Fruit fly (Drosophila melanogaster) whole organism, prepupa: ENCODE results near the gene yata.

Source experiments
- Blimp-1 ChIP-seq: fragments of 200-800 bp; sonication (Bioruptor generic); optimal IDR thresholded peaks from 3 replicates; lab custom pipeline; 2017; ENCODE audit warnings: missing biosample characterization, missing genetic modification characterization, mild to moderate bottlenecking, moderate library complexity, missing genetic modification reagents
- CG11294 ChIP-seq: fragments of 200-800 bp; sonication (Bioruptor generic); IDR thresholded peaks from 2 replicates; pipeline ENCODE4 v1.3.6; 2022; ENCODE audit warnings: missing biosample characterization, missing genetic modification characterization
- CG15336 ChIP-seq: fragments of 200-800 bp; sonication (Bioruptor generic); IDR thresholded peaks from 2 replicates; pipeline ENCODE4 v1.3.6; 2022; ENCODE audit warnings: missing biosample characterization, missing genetic modification characterization
- CG1621 ChIP-seq: fragments of 200-800 bp; sonication (Bioruptor generic); optimal IDR thresholded peaks from 3 replicates; lab custom pipeline; 2018; ENCODE audit warnings: missing biosample characterization, mild to moderate bottlenecking, missing genetic modification characterization
- CG3032 ChIP-seq: fragments of 200-800 bp; optimal IDR thresholded peaks from 2 replicates; lab custom pipeline; 2019; ENCODE audit warnings: missing biosample characterization, mild to moderate bottlenecking, missing genetic modification characterization, moderate library complexity
- CG31627 ChIP-seq: fragments of 200-800 bp; sonication (Bioruptor generic); optimal IDR thresholded peaks from 3 replicates; lab custom pipeline; 2016; ENCODE audit warnings: missing biosample characterization, missing genetic modification characterization
- CG34406 ChIP-seq: fragments of 200-800 bp; sonication (Bioruptor generic); optimal IDR thresholded peaks from 3 replicates; lab custom pipeline; 2016; ENCODE audit warnings: missing biosample characterization, missing genetic modification characterization
- CG3919 ChIP-seq: fragments of 200-800 bp; sonication (Bioruptor generic); optimal IDR thresholded peaks from 3 replicates; lab custom pipeline; 2016; ENCODE audit warnings: missing biosample characterization, missing genetic modification characterization
- CG6163 ChIP-seq: fragments of 200-800 bp; sonication (Bioruptor generic); IDR thresholded peaks from 3 replicates; pipeline ENCODE4 v1.3.6; 2022; ENCODE audit warnings: missing biosample characterization, missing genetic modification characterization
- CG6808 ChIP-seq: fragments of 200-800 bp; sonication (Bioruptor generic); optimal IDR thresholded peaks from 3 replicates; lab custom pipeline; 2017; ENCODE audit warnings: missing biosample characterization, missing genetic modification characterization, mild to moderate bottlenecking, moderate library complexity, missing genetic modification reagents
- CG6854 ChIP-seq: fragments of 200-800 bp; sonication (Bioruptor generic); optimal IDR thresholded peaks from 2 replicates; lab custom pipeline; 2017; ENCODE audit warnings: missing biosample characterization, mild to moderate bottlenecking, missing genetic modification characterization
- CG7368 ChIP-seq: fragments of 200-800 bp; sonication (Bioruptor generic); optimal IDR thresholded peaks from 3 replicates; lab custom pipeline; 2016; ENCODE audit warnings: missing biosample characterization, missing genetic modification characterization
- CG8119 ChIP-seq: fragments of 200-800 bp; sonication (Bioruptor generic); IDR thresholded peaks from 3 replicates; pipeline ENCODE4 v1.3.6; 2022; ENCODE audit warnings: missing biosample characterization, missing genetic modification characterization
- CG8632 ChIP-seq: fragments of 200-800 bp; sonication (Bioruptor generic); optimal IDR thresholded peaks from 3 replicates; lab custom pipeline; 2016; ENCODE audit warnings: missing biosample characterization, missing genetic modification characterization
- Eip75B ChIP-seq: fragments of 200-800 bp; sonication (Bioruptor generic); optimal IDR thresholded peaks from 3 replicates; lab custom pipeline; 2016; ENCODE audit warnings: missing biosample characterization, missing genetic modification characterization
- Eip78C ChIP-seq: fragments of 200-800 bp; sonication (Bioruptor generic); peaks from one replicate; lab custom pipeline; 2016; ENCODE audit warnings: missing biosample characterization, missing genetic modification characterization
- Ets21C ChIP-seq: fragments of 200-800 bp; sonication (Bioruptor generic); optimal IDR thresholded peaks from 3 replicates; lab custom pipeline; 2016; ENCODE audit warnings: missing biosample characterization, missing genetic modification characterization
- Hr39 ChIP-seq: fragments of 200-800 bp; sonication (Bioruptor generic); optimal IDR thresholded peaks from 2 replicates; lab custom pipeline; 2016; ENCODE audit warnings: missing biosample characterization, missing genetic modification characterization
- Hr4 ChIP-seq: fragments of 200-800 bp; sonication (Bioruptor generic); optimal IDR thresholded peaks from 3 replicates; lab custom pipeline; 2016; ENCODE audit warnings: missing biosample characterization, missing genetic modification characterization
- Lpt ChIP-seq: fragments of 200-800 bp; sonication (Bioruptor generic); optimal IDR thresholded peaks from 3 replicates; lab custom pipeline; 2016; ENCODE audit warnings: missing biosample characterization, missing genetic modification characterization
- Met ChIP-seq: fragments of 200-800 bp; sonication (Bioruptor generic); optimal IDR thresholded peaks from 3 replicates; lab custom pipeline; 2016; ENCODE audit warnings: missing biosample characterization, missing genetic modification characterization
- OdsH ChIP-seq: fragments of 200-800 bp; sonication (Bioruptor generic); optimal IDR thresholded peaks from 3 replicates; lab custom pipeline; 2016; ENCODE audit warnings: missing biosample characterization, missing genetic modification characterization
- Smox ChIP-seq: fragments of 200-800 bp; sonication (Bioruptor generic); optimal IDR thresholded peaks from 3 replicates; lab custom pipeline; 2016; ENCODE audit warnings: missing biosample characterization, missing genetic modification characterization
- Sox102F ChIP-seq: fragments of 200-800 bp; sonication (Bioruptor generic); optimal IDR thresholded peaks from 2 replicates; lab custom pipeline; 2016; ENCODE audit warnings: missing biosample characterization, mild to moderate bottlenecking, missing genetic modification characterization
- Sox15 ChIP-seq: fragments of 200-800 bp; sonication (Bioruptor generic); optimal IDR thresholded peaks from 3 replicates; lab custom pipeline; 2016; ENCODE audit warnings: missing biosample characterization, missing genetic modification characterization
- acj6 ChIP-seq: fragments of 200-800 bp; sonication (Bioruptor generic); optimal IDR thresholded peaks from 3 replicates; lab custom pipeline; 2016; ENCODE audit warnings: missing biosample characterization, missing genetic modification characterization
- dsx ChIP-seq: fragments of 200-800 bp; optimal IDR thresholded peaks from 3 replicates; lab custom pipeline; 2019; ENCODE audit warnings: missing biosample characterization, mild to moderate bottlenecking, missing genetic modification characterization, moderate library complexity; ENCODE audit not compliant: poor library complexity, severe bottlenecking
- eg ChIP-seq: fragments of 200-800 bp; sonication (Bioruptor generic); IDR thresholded peaks from 3 replicates; pipeline ENCODE4 v1.3.6; 2022; ENCODE audit warnings: missing biosample characterization, missing genetic modification characterization
- esn ChIP-seq: fragments of 200-800 bp; sonication (Bioruptor generic); optimal IDR thresholded peaks from 2 replicates; lab custom pipeline; 2016; ENCODE audit warnings: missing biosample characterization, mild to moderate bottlenecking, missing genetic modification characterization, moderate library complexity
- fd59A ChIP-seq: fragments of 200-800 bp; sonication (Bioruptor generic); optimal IDR thresholded peaks from 2 replicates; lab custom pipeline; 2017; ENCODE audit warnings: missing biosample characterization, mild to moderate bottlenecking, missing genetic modification characterization, missing genetic modification reagents
- fd85E ChIP-seq: fragments of 200-800 bp; sonication (Bioruptor generic); optimal IDR thresholded peaks from 3 replicates; lab custom pipeline; 2016; ENCODE audit warnings: missing biosample characterization, missing genetic modification characterization
- lz ChIP-seq: fragments of 200-800 bp; sonication (Bioruptor generic); optimal IDR thresholded peaks from 3 replicates; lab custom pipeline; 2016; ENCODE audit warnings: missing biosample characterization, missing genetic modification characterization
- salr ChIP-seq, 2 experiments: fragments of 200-800 bp; sonication (Bioruptor generic); optimal IDR thresholded peaks; 3 replicates each; lab custom pipeline; 2016 to 2018; ENCODE audit warnings: missing biosample characterization in 2 of 2, missing genetic modification characterization in 2 of 2, mild to moderate bottlenecking in 1 of 2
- spab ChIP-seq: fragments of 200-800 bp; sonication (Bioruptor generic); optimal IDR thresholded peaks from 2 replicates; lab custom pipeline; 2017; ENCODE audit warnings: missing biosample characterization, mild to moderate bottlenecking, missing genetic modification characterization, missing genetic modification reagents
- ss ChIP-seq, 2 experiments: fragments of 200-800 bp; sonication (Bioruptor generic); optimal IDR thresholded peaks; 2 replicates in 1 of 2; 3 replicates in 1 of 2; lab custom pipeline; 2017 to 2018; ENCODE audit warnings: mild to moderate bottlenecking in 2 of 2, missing biosample characterization in 2 of 2, missing genetic modification characterization in 2 of 2, moderate library complexity in 1 of 2
- svp ChIP-seq: fragments of 200-800 bp; sonication (Bioruptor generic); peaks from one replicate; lab custom pipeline; 2016; ENCODE audit warnings: missing biosample characterization, missing genetic modification characterization
- vri ChIP-seq: fragments of 200-800 bp; sonication (Bioruptor generic); optimal IDR thresholded peaks from 3 replicates; lab custom pipeline; 2016; ENCODE audit warnings: missing biosample characterization, mild to moderate bottlenecking, missing genetic modification characterization

The yata gene

DNA sequence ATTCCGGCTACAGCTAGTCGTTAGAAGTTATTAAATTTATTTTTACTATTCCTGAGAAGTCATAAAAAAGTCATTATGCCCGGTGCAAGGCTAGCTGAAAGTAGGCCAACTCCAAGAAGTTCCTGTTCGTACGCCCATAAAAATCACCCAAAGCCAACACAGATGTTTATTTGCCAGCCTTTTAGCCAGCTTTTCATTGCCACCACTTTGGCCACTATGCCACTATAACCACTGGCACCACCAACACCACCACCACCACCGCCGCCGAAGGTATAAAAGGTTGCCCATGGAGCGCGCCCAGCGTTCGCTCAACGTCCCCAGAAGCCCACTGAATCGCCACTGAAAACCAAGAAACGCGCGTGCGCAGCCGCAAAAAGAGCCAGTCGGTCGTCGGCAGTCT, 30.7 kb upstream of the yata start, which contains the start of gene CG15506:
TSS of gene CG15506 (plus strand) at position 301 of the 400 bp plus-strand sequence.
- TF ChIP-seq CG15336 (GFP tag; lab: Robert Waterston, UW) (0 out of 2 replicates have a peak, but pooled peaks have one; percentile 7), ss (GFP tag; optimal IDR thresholded peaks at IDR 0.05; lab: Kevin White, UChicago) (peak in 1 of 2 experiments; percentile 33), CG8119 (GFP tag; lab: Robert Waterston, UW) (0 out of 3 replicates have a peak, but pooled peaks have one; percentile 25), eg (GFP tag; lab: Robert Waterston, UW) (0 out of 3 replicates have a peak, but pooled peaks have one; percentile 36), CG3919 (no peak), CG6163 (GFP tag; lab: Robert Waterston, UW) (0 out of 3 replicates have a peak, but pooled peaks have one; percentile 11), Blimp-1 (no peak)

- TF ChIP-seq CG31627 (GFP tag; lab: Kevin White, UChicago): no peak
- TF ChIP-seq fd59A (GFP tag; lab: Kevin White, UChicago): no peak
Measured at dm6 chr3R:29722238-29722637, 26.8 kb upstream of the yata start, which contains the start of gene CG34296. TSS of gene CG34296 (plus strand) at chr3R:29722538.

dm6 chr3R:29723048-29723656, 25.9 kb upstream of the yata start, which contains the start of gene Pcd:
TSS of gene Pcd (plus strand) at chr3R:29723163.
- TF ChIP-seq Eip75B (GFP tag; lab: Kevin White, UChicago): peak; percentile 2
- TF ChIP-seq CG11294: no peak
- peak in 1 of 2 experiments; percentile 25 for TF ChIP-seq ss (GFP tag; optimal IDR thresholded peaks at IDR 0.05; lab: Kevin White, UChicago)
- peak; percentile 67 for TF ChIP-seq CG6854
- TF ChIP-seq CG31627 (GFP tag; lab: Kevin White, UChicago): no peak
- TF ChIP-seq Hr4 (GFP tag; lab: Kevin White, UChicago): no peak
- no peak for TF ChIP-seq CG34406 (GFP tag; lab: Kevin White, UChicago)
- peak; percentile 1 for TF ChIP-seq esn
- TF ChIP-seq OdsH (GFP tag; lab: Kevin White, UChicago): no peak
- no peak for TF ChIP-seq fd85E (GFP tag; lab: Kevin White, UChicago)
- TF ChIP-seq Eip78C (GFP tag; lab: Kevin White, UChicago): peak; percentile 45
- no peak for TF ChIP-seq CG3032 (tag; lab: Kevin White, UChicago)
- TF ChIP-seq lz (GFP tag; lab: Kevin White, UChicago): no peak
- 0 out of 3 replicates have a peak, but pooled peaks have one; percentile 15 for TF ChIP-seq eg (GFP tag; lab: Robert Waterston, UW)
- TF ChIP-seq Met (GFP tag; lab: Kevin White, UChicago): no peak
- no peak for TF ChIP-seq CG6163 (GFP tag; lab: Robert Waterston, UW)
- TF ChIP-seq Smox (GFP tag; lab: Kevin White, UChicago): no peak
- no peak for TF ChIP-seq salr (GFP tag; optimal IDR thresholded peaks at IDR 0.05; lab: Kevin White, UChicago)
- TF ChIP-seq CG8632 (GFP tag; lab: Kevin White, UChicago): no peak
- TF ChIP-seq svp (GFP tag; lab: Kevin White, UChicago): peak; percentile 87
- no peak for TF ChIP-seq vri (GFP tag; lab: Kevin White, UChicago)
- no peak for TF ChIP-seq CG8119 (GFP tag; lab: Robert Waterston, UW)
- peak; percentile 47 for TF ChIP-seq dsx
- 0 out of 2 replicates have a peak, but pooled peaks have one; percentile 29 for TF ChIP-seq CG15336 (GFP tag; lab: Robert Waterston, UW)
- no peak for TF ChIP-seq Sox15 (GFP tag; lab: Kevin White, UChicago)
- TF ChIP-seq Blimp-1: no peak
- TF ChIP-seq CG6808 (GFP tag; lab: Kevin White, UChicago): no peak
- TF ChIP-seq CG1621 (tag; lab: Kevin White, UChicago): peak; percentile 76
- no peak for TF ChIP-seq Hr39 (GFP tag; lab: Kevin White, UChicago)
- TF ChIP-seq Lpt: no peak
- no peak for TF ChIP-seq Ets21C
- no peak for TF ChIP-seq acj6 (GFP tag; lab: Kevin White, UChicago)
- TF ChIP-seq Sox102F (GFP tag; lab: Kevin White, UChicago): no peak
- TF ChIP-seq CG7368: no peak
- no peak for TF ChIP-seq spab
